Worm (Caenorhabditis elegans): ENCODE measurements around the gene snx-1.

Gene snx-1

ce11 chrX:1125426-1125825, 3.4 kb upstream of the snx-1 start, which contains the start of gene lmp-2:
Gene lmp-2, plus strand, starts transcription at chrX:1125615.
- no peak for TF ChIP-seq sea-1 (GFP tag; conservative IDR thresholded peaks at IDR 0.05)
- no peak for TF ChIP-seq ama-1 (optimal IDR thresholded peaks at IDR 0.05)
- TF ChIP-seq ceh-13 (GFP tag; optimal IDR thresholded peaks at IDR 0.05): no peak
- no peak for TF ChIP-seq aly-1 (tag; optimal IDR thresholded peaks at IDR 0.05)
- TF ChIP-seq B0310.2 (tag; optimal IDR thresholded peaks at IDR 0.05): no peak
- no peak for TF ChIP-seq ets-7 (tag; optimal IDR thresholded peaks at IDR 0.05)
- TF ChIP-seq pes-1 (GFP tag; IDR thresholded peaks at IDR 0.05): no peak
- TF ChIP-seq tbx-37 (GFP tag; conservative IDR thresholded peaks at IDR 0.05): no peak

- TF ChIP-seq aly-1 (tag; optimal IDR thresholded peaks at IDR 0.05): no peak
- TF ChIP-seq scrt-1 (GFP tag; IDR thresholded peaks at IDR 0.05): no peak
- TF ChIP-seq hmg-4 (GFP tag; optimal IDR thresholded peaks at IDR 0.05): no peak
- no peak for TF ChIP-seq sea-1 (GFP tag; conservative IDR thresholded peaks at IDR 0.05)
- TF ChIP-seq B0310.2 (tag; optimal IDR thresholded peaks at IDR 0.05): no peak
- no peak for TF ChIP-seq ceh-13 (GFP tag; optimal IDR thresholded peaks at IDR 0.05)
- TF ChIP-seq tra-4 (tag; optimal IDR thresholded peaks at IDR 0.05): no peak
- TF ChIP-seq hnd-1 (tag; optimal IDR thresholded peaks at IDR 0.05): no peak
- TF ChIP-seq ama-1 (optimal IDR thresholded peaks at IDR 0.05): no peak
- no peak for TF ChIP-seq tbx-11 (GFP tag; IDR thresholded peaks at IDR 0.05)
- TF ChIP-seq tbx-37 (GFP tag; conservative IDR thresholded peaks at IDR 0.05): no peak
- TF ChIP-seq hmbx-1 (tag; optimal IDR thresholded peaks at IDR 0.05): no peak
- TF ChIP-seq ceh-36 (tag; optimal IDR thresholded peaks at IDR 0.05): no peak
- TF ChIP-seq ets-7 (tag; optimal IDR thresholded peaks at IDR 0.05): no peak
- TF ChIP-seq pes-1 (GFP tag; IDR thresholded peaks at IDR 0.05): no peak
- TF ChIP-seq flt-1 (GFP tag; IDR thresholded peaks at IDR 0.05): no peak
- TF ChIP-seq F13C5.2 (tag; optimal IDR thresholded peaks at IDR 0.05): no peak
Measured at ce11 chrX:1126207-1126606, 2.6 kb upstream of the snx-1 start.

DNA sequence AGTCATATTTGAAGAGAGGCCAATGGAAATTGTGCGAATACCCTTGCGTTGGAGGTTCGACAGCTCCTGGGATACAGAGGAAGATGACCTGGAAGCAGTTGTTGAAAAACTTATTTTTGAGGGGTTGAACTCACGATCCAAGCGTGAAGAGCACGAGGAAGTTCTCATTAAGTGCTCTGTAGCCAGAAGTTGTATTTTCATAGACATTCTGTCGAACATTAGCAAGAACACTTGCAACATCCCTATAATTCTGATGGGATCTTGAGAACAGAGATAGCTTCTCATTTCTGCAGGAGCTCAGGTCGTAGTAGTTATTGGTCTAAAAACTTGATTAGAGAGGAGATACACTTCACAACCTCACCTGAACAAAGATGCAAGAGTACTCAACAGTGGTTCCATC, 12.8 kb downstream of the snx-1 start:
- no peak for TF ChIP-seq ceh-13 (GFP tag; optimal IDR thresholded peaks at IDR 0.05)
- no peak for TF ChIP-seq tra-4 (tag; optimal IDR thresholded peaks at IDR 0.05)
- TF ChIP-seq tbx-37 (GFP tag; conservative IDR thresholded peaks at IDR 0.05): no peak
- no peak for TF ChIP-seq ceh-36 (tag; optimal IDR thresholded peaks at IDR 0.05)
- TF ChIP-seq aly-1 (tag; optimal IDR thresholded peaks at IDR 0.05): no peak
- no peak for TF ChIP-seq scrt-1 (GFP tag; IDR thresholded peaks at IDR 0.05)
- no peak for TF ChIP-seq hnd-1 (tag; optimal IDR thresholded peaks at IDR 0.05)
- no peak for TF ChIP-seq F13C5.2 (tag; optimal IDR thresholded peaks at IDR 0.05)

DNA sequence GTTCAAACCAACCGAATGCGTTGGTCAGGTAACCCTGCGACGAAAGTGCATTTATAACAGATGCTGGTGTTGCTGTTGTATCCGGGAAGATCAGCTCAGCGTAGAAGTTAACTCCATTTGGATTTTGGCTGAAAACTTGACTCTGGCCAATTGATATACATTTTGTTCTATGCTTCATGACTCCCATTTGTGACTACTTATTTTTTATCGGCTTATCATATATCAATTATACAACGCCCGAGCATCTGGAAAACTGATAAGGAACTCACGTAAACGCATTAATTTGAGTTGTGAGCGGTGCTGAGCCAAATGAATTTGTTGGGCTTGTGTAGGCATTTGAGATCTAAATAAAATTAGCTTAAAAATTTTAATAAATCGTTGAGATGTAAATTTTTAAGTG, 18.6 kb downstream of the snx-1 start:
- TF ChIP-seq ets-7 (tag; optimal IDR thresholded peaks at IDR 0.05): no peak
- TF ChIP-seq tra-4 (tag; optimal IDR thresholded peaks at IDR 0.05): no peak
- no peak for TF ChIP-seq B0310.2 (tag; optimal IDR thresholded peaks at IDR 0.05)

DNA sequence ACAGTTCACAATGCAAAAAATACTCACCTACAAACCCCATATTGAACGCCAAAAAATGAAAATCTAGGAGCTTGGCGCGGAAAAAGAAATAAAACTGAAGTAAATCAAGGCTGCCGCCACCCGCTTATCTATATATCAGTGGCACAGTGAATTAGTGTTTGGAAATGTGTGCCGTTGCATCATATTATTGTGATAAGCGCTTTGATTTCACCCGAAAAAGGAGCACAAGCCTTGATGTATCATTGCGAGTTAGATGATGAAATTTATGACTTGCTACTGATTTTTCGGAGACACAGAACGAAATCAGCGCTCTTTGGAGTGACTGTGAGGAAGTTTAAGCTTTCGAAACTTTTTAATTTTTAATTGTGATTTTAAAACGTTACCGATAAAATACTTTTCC, 19.7 kb downstream of the snx-1 start, which contains the start of the genes R193.2 and R193.6:
TSS of gene R193.2 (minus strand) at position 148 of the 400 bp plus-strand sequence.
TSS of gene R193.6 (plus strand) at position 350 of the 400 bp plus-strand sequence.
- TF ChIP-seq pes-1 (GFP tag; IDR thresholded peaks at IDR 0.05) (no peak), hmg-4 (GFP tag; optimal IDR thresholded peaks at IDR 0.05) (no peak), tbx-11 (GFP tag; IDR thresholded peaks at IDR 0.05) (no peak), scrt-1 (GFP tag; IDR thresholded peaks at IDR 0.05) (no peak), aly-1 (tag; optimal IDR thresholded peaks at IDR 0.05) (no peak), tbx-37 (GFP tag; conservative IDR thresholded peaks at IDR 0.05) (no peak), sea-1 (GFP tag; conservative IDR thresholded peaks at IDR 0.05) (no peak), hmbx-1 (tag; optimal IDR thresholded peaks at IDR 0.05) (no peak), flt-1 (GFP tag; IDR thresholded peaks at IDR 0.05) (no peak), ceh-36 (tag; optimal IDR thresholded peaks at IDR 0.05) (no peak), ama-1 (optimal IDR thresholded peaks at IDR 0.05) (no peak), hnd-1 (tag; optimal IDR thresholded peaks at IDR 0.05) (no peak), ceh-13 (GFP tag; optimal IDR thresholded peaks at IDR 0.05) (no peak), ets-7 (tag; optimal IDR thresholded peaks at IDR 0.05) (no peak), F13C5.2 (tag; optimal IDR thresholded peaks at IDR 0.05) (no peak), tra-4 (tag; optimal IDR thresholded peaks at IDR 0.05) (no peak), B0310.2 (tag; optimal IDR thresholded peaks at IDR 0.05) (no peak)

ce11 chrX:1154648-1155047, 25.9 kb downstream of the snx-1 start, which contains the start of gene R193.1:
Gene R193.1, plus strand, starts transcription at chrX:1154948.
- TF ChIP-seq scrt-1 (GFP tag; IDR thresholded peaks at IDR 0.05) (no peak), ceh-13 (GFP tag; optimal IDR thresholded peaks at IDR 0.05) (no peak), B0310.2 (tag; optimal IDR thresholded peaks at IDR 0.05) (no peak), ama-1 (optimal IDR thresholded peaks at IDR 0.05) (no peak), hmg-4 (GFP tag; optimal IDR thresholded peaks at IDR 0.05) (no peak), ets-7 (tag; optimal IDR thresholded peaks at IDR 0.05) (no peak), sea-1 (GFP tag; conservative IDR thresholded peaks at IDR 0.05) (no peak), hmbx-1 (tag; optimal IDR thresholded peaks at IDR 0.05) (no peak), flt-1 (GFP tag; IDR thresholded peaks at IDR 0.05) (no peak), hnd-1 (tag; optimal IDR thresholded peaks at IDR 0.05) (no peak), tbx-37 (GFP tag; conservative IDR thresholded peaks at IDR 0.05) (no peak), aly-1 (tag; optimal IDR thresholded peaks at IDR 0.05) (no peak), tbx-11 (GFP tag; IDR thresholded peaks at IDR 0.05) (no peak), pes-1 (GFP tag; IDR thresholded peaks at IDR 0.05) (no peak), ceh-36 (tag; optimal IDR thresholded peaks at IDR 0.05) (no peak), F13C5.2 (tag; optimal IDR thresholded peaks at IDR 0.05) (no peak), tra-4 (tag; optimal IDR thresholded peaks at IDR 0.05) (no peak)

- TF ChIP-seq ets-7 (tag; optimal IDR thresholded peaks at IDR 0.05) (no peak), scrt-1 (GFP tag; IDR thresholded peaks at IDR 0.05) (no peak), pes-1 (GFP tag; IDR thresholded peaks at IDR 0.05) (no peak), hnd-1 (tag; optimal IDR thresholded peaks at IDR 0.05) (no peak), aly-1 (tag; optimal IDR thresholded peaks at IDR 0.05) (no peak)
Measured at ce11 chrX:1162019-1162418, 33.2 kb downstream of the snx-1 start, which contains the start of gene tmc-1. Gene tmc-1, plus strand, starts transcription at chrX:1162207.

- TF ChIP-seq pes-1 (GFP tag; IDR thresholded peaks at IDR 0.05): no peak
- no peak for TF ChIP-seq tbx-11 (GFP tag; IDR thresholded peaks at IDR 0.05)
- no peak for TF ChIP-seq ceh-36 (tag; optimal IDR thresholded peaks at IDR 0.05)
- TF ChIP-seq scrt-1 (GFP tag; IDR thresholded peaks at IDR 0.05): no peak
- TF ChIP-seq sea-1 (GFP tag; conservative IDR thresholded peaks at IDR 0.05): no peak
- no peak for TF ChIP-seq hnd-1 (tag; optimal IDR thresholded peaks at IDR 0.05)
- TF ChIP-seq hmbx-1 (tag; optimal IDR thresholded peaks at IDR 0.05): no peak
- no peak for TF ChIP-seq tra-4 (tag; optimal IDR thresholded peaks at IDR 0.05)
- TF ChIP-seq hmg-4 (GFP tag; optimal IDR thresholded peaks at IDR 0.05): no peak
- no peak for TF ChIP-seq B0310.2 (tag; optimal IDR thresholded peaks at IDR 0.05)
- no peak for TF ChIP-seq tbx-37 (GFP tag; conservative IDR thresholded peaks at IDR 0.05)
- no peak for TF ChIP-seq flt-1 (GFP tag; IDR thresholded peaks at IDR 0.05)
- no peak for TF ChIP-seq ets-7 (tag; optimal IDR thresholded peaks at IDR 0.05)
- TF ChIP-seq aly-1 (tag; optimal IDR thresholded peaks at IDR 0.05): no peak
- no peak for TF ChIP-seq ceh-13 (GFP tag; optimal IDR thresholded peaks at IDR 0.05)
- TF ChIP-seq F13C5.2 (tag; optimal IDR thresholded peaks at IDR 0.05): no peak
Measured at ce11 chrX:1167234-1167633, 38.4 kb downstream of the snx-1 start.
